Fruit fly (Drosophila melanogaster) whole organism, embryonic: ENCODE results near the gene Rdh.

Experiments
- Atf6 ChIP-seq: fragments of 200-800 bp; sonication (Bioruptor generic); IDR thresholded peaks from 2 replicates; pipeline ENCODE4 v1.3.6; 2022; ENCODE audit warnings: missing biosample characterization, missing genetic modification characterization
- CG10321 ChIP-seq: fragments of 200-800 bp; sonication (Bioruptor generic); IDR thresholded peaks from 2 replicates; pipeline ENCODE4 v1.3.6; 2022; ENCODE audit warnings: missing biosample characterization, missing genetic modification characterization
- CG11695 ChIP-seq: fragments of 200-800 bp; sonication (Bioruptor generic); IDR thresholded peaks from 3 replicates; pipeline ENCODE4 v1.3.6; 2022; ENCODE audit warnings: missing biosample characterization, missing genetic modification characterization
- CG11696 ChIP-seq: fragments of 200-800 bp; sonication (Bioruptor generic); IDR thresholded peaks from 2 replicates; pipeline ENCODE4 v1.3.6; 2022; ENCODE audit warnings: missing biosample characterization, missing genetic modification characterization
- CG12769 ChIP-seq: fragments of 200-800 bp; sonication (Bioruptor generic); optimal IDR thresholded peaks from 2 replicates; lab custom pipeline; 2019; ENCODE audit warnings: missing biosample characterization, mild to moderate bottlenecking, missing genetic modification characterization, moderate library complexity
- CG14050 ChIP-seq: fragments of 200-800 bp; sonication (Bioruptor generic); IDR thresholded peaks from 3 replicates; pipeline ENCODE4 v1.3.6; 2022; ENCODE audit warnings: missing biosample characterization, missing genetic modification characterization
- CG14710 ChIP-seq: fragments of 200-800 bp; sonication (Bioruptor generic); optimal IDR thresholded peaks from 3 replicates; lab custom pipeline; 2019; ENCODE audit warnings: missing biosample characterization, mild to moderate bottlenecking, missing genetic modification characterization, moderate library complexity
- CG16779 ChIP-seq: fragments of 200-800 bp; sonication (Bioruptor generic); IDR thresholded peaks from 2 replicates; pipeline ENCODE4 v1.3.6; 2022; ENCODE audit warnings: missing biosample characterization, missing genetic modification characterization
- CG16815 ChIP-seq: fragments of 200-800 bp; sonication (Bioruptor generic); optimal IDR thresholded peaks from 3 replicates; lab custom pipeline; 2017; ENCODE audit warnings: missing biosample characterization, mild to moderate bottlenecking, missing genetic modification characterization
- CG18764 ChIP-seq: fragments of 200-800 bp; sonication (Bioruptor generic); optimal IDR thresholded peaks from 3 replicates; lab custom pipeline; 2016; ENCODE audit warnings: missing biosample characterization, missing genetic modification characterization
- CG3163 ChIP-seq: fragments of 200-800 bp; sonication (Bioruptor generic); optimal IDR thresholded peaks from 3 replicates; lab custom pipeline; 2016; ENCODE audit warnings: missing biosample characterization, missing genetic modification characterization
- CG3838 ChIP-seq: fragments of 200-800 bp; sonication (Bioruptor generic); optimal IDR thresholded peaks from 3 replicates; lab custom pipeline; 2016; ENCODE audit warnings: missing biosample characterization, missing genetic modification characterization
- CG6683 ChIP-seq: fragments of 200-800 bp; sonication (Bioruptor generic); optimal IDR thresholded peaks from 2 replicates; lab custom pipeline; 2017; ENCODE audit warnings: missing biosample characterization, mild to moderate bottlenecking, missing genetic modification characterization, missing genetic modification reagents
- CG6765 ChIP-seq: fragments of 200-800 bp; sonication (Bioruptor generic); optimal IDR thresholded peaks from 3 replicates; lab custom pipeline; 2017; ENCODE audit warnings: missing biosample characterization, mild to moderate bottlenecking, missing genetic modification characterization
- CG7839 ChIP-seq: fragments of 200-800 bp; sonication (Bioruptor generic); optimal IDR thresholded peaks from 3 replicates; lab custom pipeline; 2018; ENCODE audit warnings: missing biosample characterization, mild to moderate bottlenecking, missing genetic modification characterization, moderate library complexity
- CG8290 ChIP-seq, 3 experiments: fragments of 200-800 bp; sonication (Bioruptor generic); optimal IDR thresholded peaks; 2 replicates each; lab custom pipeline; 2016 to 2019; ENCODE audit warnings: missing biosample characterization in 3 of 3, missing genetic modification characterization in 3 of 3, mild to moderate bottlenecking in 2 of 3, moderate library complexity in 1 of 3
- Camta ChIP-seq: fragments of 200-800 bp; sonication (Bioruptor generic); optimal IDR thresholded peaks from 2 replicates; lab custom pipeline; 2016; ENCODE audit warnings: missing biosample characterization, missing genetic modification characterization
- Dad ChIP-seq: fragments of 200-800 bp; sonication (Bioruptor generic); optimal IDR thresholded peaks from 3 replicates; lab custom pipeline; 2016; ENCODE audit warnings: missing biosample characterization, missing genetic modification characterization
- Ptx1 ChIP-seq: fragments of 200-800 bp; sonication (Bioruptor generic); IDR thresholded peaks from 2 replicates; pipeline ENCODE4 v1.3.6; 2022; ENCODE audit warnings: missing biosample characterization, missing genetic modification characterization
- Side ChIP-seq: fragments of 200-800 bp; sonication (Bioruptor generic); optimal IDR thresholded peaks from 2 replicates; lab custom pipeline; 2016; ENCODE audit warnings: missing biosample characterization, missing genetic modification characterization
- Sin3A ChIP-seq: fragments of >200 bp; optimal IDR thresholded peaks from 2 replicates; lab custom pipeline; 2018
- ab ChIP-seq: fragments of 200-800 bp; sonication (Bioruptor generic); optimal IDR thresholded peaks from 2 replicates; lab custom pipeline; 2016; ENCODE audit warnings: missing biosample characterization, missing genetic modification characterization
- ac ChIP-seq: fragments of 200-800 bp; sonication (Bioruptor generic); optimal IDR thresholded peaks from 3 replicates; lab custom pipeline; 2017; ENCODE audit warnings: missing biosample characterization, mild to moderate bottlenecking, missing genetic modification characterization
- aop ChIP-seq: fragments of 200-800 bp; sonication (Bioruptor generic); IDR thresholded peaks from 2 replicates; pipeline ENCODE4 v1.3.6; 2022; ENCODE audit warnings: missing biosample characterization, missing genetic modification characterization
- bowl ChIP-seq: fragments of 200-800 bp; sonication (Bioruptor generic); IDR thresholded peaks from 2 replicates; pipeline ENCODE4 v1.3.6; 2022; ENCODE audit warnings: missing biosample characterization, missing genetic modification characterization
- cg ChIP-seq: fragments of 200-800 bp; sonication (Bioruptor generic); optimal IDR thresholded peaks from 3 replicates; lab custom pipeline; 2019; ENCODE audit warnings: missing biosample characterization, mild to moderate bottlenecking, missing genetic modification characterization, moderate library complexity
- ci ChIP-seq: fragments of 200-800 bp; sonication (Bioruptor generic); IDR thresholded peaks from 3 replicates; pipeline ENCODE4 v1.3.6; 2022; ENCODE audit warnings: missing biosample characterization, missing genetic modification characterization
- crol ChIP-seq: fragments of 200-800 bp; sonication (Bioruptor generic); IDR thresholded peaks from 2 replicates; pipeline ENCODE4 v1.3.6; 2022; ENCODE audit warnings: missing biosample characterization, missing genetic modification characterization
- crp ChIP-seq, 2 experiments: fragments of 200-800 bp; sonication (Bioruptor generic); optimal IDR thresholded peaks; 2 replicates in 1 of 2; 3 replicates in 1 of 2; lab custom pipeline; 2017; ENCODE audit warnings: missing biosample characterization in 2 of 2, missing genetic modification characterization in 2 of 2, mild to moderate bottlenecking in 1 of 2, moderate library complexity in 1 of 2
- dan ChIP-seq: fragments of 200-800 bp; sonication (Bioruptor generic); IDR thresholded peaks from 2 replicates; pipeline ENCODE4 v1.3.6; 2022; ENCODE audit warnings: missing biosample characterization, missing genetic modification characterization
- dm ChIP-seq: fragments of 200-800 bp; sonication (Bioruptor generic); optimal IDR thresholded peaks from 3 replicates; lab custom pipeline; 2016; ENCODE audit warnings: missing biosample characterization, missing genetic modification characterization
- dysf ChIP-seq: fragments of 200-800 bp; sonication (Bioruptor generic); IDR thresholded peaks from 3 replicates; pipeline ENCODE4 v1.3.6; 2022; ENCODE audit warnings: missing biosample characterization, missing genetic modification characterization
- fd64A ChIP-seq: fragments of 200-800 bp; sonication (Bioruptor generic); optimal IDR thresholded peaks from 3 replicates; lab custom pipeline; 2018; ENCODE audit warnings: missing biosample characterization, mild to moderate bottlenecking, missing genetic modification characterization
- gcm2 ChIP-seq: fragments of 200-800 bp; sonication (Bioruptor generic); optimal IDR thresholded peaks from 2 replicates; lab custom pipeline; 2016; ENCODE audit warnings: missing biosample characterization, missing genetic modification characterization
- gem ChIP-seq: fragments of 200-800 bp; sonication (Bioruptor generic); optimal IDR thresholded peaks from 2 replicates; lab custom pipeline; 2019; ENCODE audit warnings: missing biosample characterization, mild to moderate bottlenecking, missing genetic modification characterization, moderate library complexity
- gro ChIP-seq: fragments of 200-800 bp; sonication (Bioruptor generic); optimal IDR thresholded peaks from 2 replicates; lab custom pipeline; 2016; ENCODE audit warnings: missing biosample characterization, missing genetic modification characterization
- her ChIP-seq: fragments of 200-800 bp; sonication (Bioruptor generic); optimal IDR thresholded peaks from 2 replicates; lab custom pipeline; 2016; ENCODE audit warnings: missing biosample characterization, missing genetic modification characterization
- jigr1 ChIP-seq: fragments of 200-800 bp; sonication (Bioruptor generic); IDR thresholded peaks from 3 replicates; pipeline ENCODE4 v1.3.6; 2022; ENCODE audit warnings: missing biosample characterization, missing genetic modification characterization
- knrl ChIP-seq: fragments of 200-800 bp; sonication (Bioruptor generic); IDR thresholded peaks from 3 replicates; pipeline ENCODE4 v1.3.6; 2022; ENCODE audit warnings: missing biosample characterization, missing genetic modification characterization; ENCODE audit not compliant: partially characterized antibody
- lab ChIP-seq: fragments of 200-800 bp; sonication (Bioruptor generic); optimal IDR thresholded peaks from 3 replicates; lab custom pipeline; 2017; ENCODE audit warnings: missing biosample characterization, missing genetic modification characterization, mild to moderate bottlenecking, moderate library complexity, missing genetic modification reagents
- nerfin-2 ChIP-seq: fragments of 200-800 bp; sonication (Bioruptor generic); IDR thresholded peaks from 2 replicates; pipeline ENCODE4 v1.3.6; 2022; ENCODE audit warnings: missing biosample characterization, missing genetic modification characterization; ENCODE audit not compliant: partially characterized antibody
- onecut ChIP-seq: fragments of 200-800 bp; sonication (Bioruptor generic); IDR thresholded peaks from 2 replicates; pipeline ENCODE4 v1.3.6; 2022; ENCODE audit warnings: missing biosample characterization, missing genetic modification characterization
- pfk ChIP-seq: fragments of 200-800 bp; sonication (Bioruptor generic); optimal IDR thresholded peaks from 2 replicates; lab custom pipeline; 2018; ENCODE audit warnings: missing biosample characterization, mild to moderate bottlenecking, missing genetic modification characterization, moderate library complexity
- prd ChIP-seq, 3 experiments: fragments of >200 bp in 2 of 3; fragments of 200-800 bp in 1 of 3; sonication (Bioruptor generic) in 1 of 3; optimal IDR thresholded peaks in 2 of 3; IDR thresholded peaks in 1 of 3; 2 replicates in 2 of 3; 3 replicates in 1 of 3; pipeline versions ENCODE4 v1.3.6 to Lab custom; 2017 to 2022; ENCODE audit warnings: missing biosample characterization in 1 of 3, missing genetic modification characterization in 1 of 3
- rib ChIP-seq: fragments of 200-800 bp; sonication (Bioruptor generic); IDR thresholded peaks from 2 replicates; pipeline ENCODE4 v1.3.6; 2022; ENCODE audit warnings: missing biosample characterization, missing genetic modification characterization
- row ChIP-seq: fragments of 200-800 bp; sonication (Bioruptor generic); IDR thresholded peaks from 3 replicates; pipeline ENCODE4 v1.3.6; 2022; ENCODE audit warnings: missing biosample characterization, missing genetic modification characterization
- sd ChIP-seq: fragments of 200-800 bp; sonication (Bioruptor generic); optimal IDR thresholded peaks from 3 replicates; lab custom pipeline; 2018; ENCODE audit warnings: missing biosample characterization, mild to moderate bottlenecking, missing genetic modification characterization, moderate library complexity
- sqz ChIP-seq: fragments of 200-800 bp; sonication (Bioruptor generic); optimal IDR thresholded peaks from 3 replicates; lab custom pipeline; 2018; ENCODE audit warnings: missing biosample characterization, mild to moderate bottlenecking, missing genetic modification characterization
- tap ChIP-seq: fragments of 200-800 bp; optimal IDR thresholded peaks from 3 replicates; lab custom pipeline; 2019; ENCODE audit warnings: missing biosample characterization, mild to moderate bottlenecking, missing genetic modification characterization, moderate library complexity
- tgo ChIP-seq: fragments of 200-800 bp; sonication (Bioruptor generic); IDR thresholded peaks from 3 replicates; pipeline ENCODE4 v1.3.6; 2022; ENCODE audit warnings: missing biosample characterization, missing genetic modification characterization
- unpg ChIP-seq: fragments of 200-800 bp; sonication (Bioruptor generic); optimal IDR thresholded peaks from 3 replicates; lab custom pipeline; 2018; ENCODE audit warnings: missing biosample characterization, mild to moderate bottlenecking, missing genetic modification characterization, moderate library complexity
- zen ChIP-seq: fragments of 200-800 bp; sonication (Bioruptor generic); optimal IDR thresholded peaks from 3 replicates; lab custom pipeline; 2018; ENCODE audit warnings: missing biosample characterization, mild to moderate bottlenecking, missing genetic modification characterization, moderate library complexity

Gene Rdh

dm6 chr3L:3797681-3798080 is 27.6 kb upstream of the Rdh start (continued):
- no peak for TF ChIP-seq bowl
- TF ChIP-seq unpg: peak; percentile 1
- TF ChIP-seq dan: no peak
- TF ChIP-seq ci (GFP tag; lab: Robert Waterston, UW): 0 out of 3 replicates have a peak, but pooled peaks have one; percentile 40
- no peak for TF ChIP-seq gcm2 (GFP tag; lab: Kevin White, UChicago)
- TF ChIP-seq CG16815 (GFP tag; lab: Kevin White, UChicago): no peak
- TF ChIP-seq dysf (GFP tag; lab: Robert Waterston, UW): no peak
- no peak for TF ChIP-seq Atf6 (GFP tag; lab: Robert Waterston, UW)
- TF ChIP-seq CG12769: peak; percentile 18
- TF ChIP-seq CG3163 (GFP tag; lab: Kevin White, UChicago): no peak
- TF ChIP-seq CG18764 (GFP tag; lab: Kevin White, UChicago): no peak
- no peak for TF ChIP-seq CG3838 (GFP tag; lab: Kevin White, UChicago)
- no peak for TF ChIP-seq CG6765 (GFP tag; lab: Kevin White, UChicago)
- TF ChIP-seq tap: no peak
- TF ChIP-seq rib (GFP tag; lab: Robert Waterston, UW): no peak
- no peak for TF ChIP-seq Dad (GFP tag; lab: Kevin White, UChicago)
- no peak for TF ChIP-seq CG8290 (GFP tag; optimal IDR thresholded peaks at IDR 0.05; lab: Kevin White, UChicago)
- TF ChIP-seq CG8290 (tag; optimal IDR thresholded peaks at IDR 0.05; lab: Kevin White, UChicago): peak in 1 of 2 experiments; percentile 59
- TF ChIP-seq tgo (GFP tag; lab: Robert Waterston, UW): no peak
- no peak for TF ChIP-seq dm
- no peak for TF ChIP-seq Ptx1 (GFP tag; lab: Robert Waterston, UW)
- TF ChIP-seq gem (tag; lab: Kevin White, UChicago): peak; percentile 22
- TF ChIP-seq CG11695: no peak
- TF ChIP-seq crol (GFP tag; lab: Robert Waterston, UW): no peak
- no peak for TF ChIP-seq ab (GFP tag; lab: Kevin White, UChicago)
- peak; percentile 4 for TF ChIP-seq lab
- no peak for TF ChIP-seq aop
- TF ChIP-seq CG6683 (GFP tag; lab: Kevin White, UChicago): no peak
- no peak for TF ChIP-seq CG10321
- TF ChIP-seq cg: no peak
- no peak for TF ChIP-seq Side (GFP tag; lab: Kevin White, UChicago)
- no peak for TF ChIP-seq knrl
- no peak for TF ChIP-seq Camta
- no peak for TF ChIP-seq her
- no peak for TF ChIP-seq prd (optimal IDR thresholded peaks at IDR 0.05; lab: Kevin White, UChicago)
- no peak for TF ChIP-seq prd (GFP tag; IDR thresholded peaks at IDR 0.05; lab: Robert Waterston, UW)
- no peak for TF ChIP-seq crp (GFP tag; optimal IDR thresholded peaks at IDR 0.05; lab: Kevin White, UChicago)
- no peak for TF ChIP-seq gro (GFP tag; lab: Kevin White, UChicago)
- TF ChIP-seq CG14050: no peak
- no peak for TF ChIP-seq zen (tag; lab: Kevin White, UChicago)
- no peak for TF ChIP-seq sqz (GFP tag; lab: Kevin White, UChicago)
- no peak for TF ChIP-seq CG14710 (tag; lab: Kevin White, UChicago)
- no peak for TF ChIP-seq Sin3A
- TF ChIP-seq row: 0 out of 3 replicates have a peak, but pooled peaks have one; percentile 18
- no peak for TF ChIP-seq jigr1 (GFP tag; lab: Robert Waterston, UW)
- TF ChIP-seq nerfin-2 (GFP tag; lab: Robert Waterston, UW): no peak
- TF ChIP-seq onecut: peak; percentile 18; the same call in 1 of the 2 replicates
- no peak for TF ChIP-seq CG7839
- TF ChIP-seq ac (GFP tag; lab: Kevin White, UChicago): no peak
- no peak for TF ChIP-seq CG16779 (GFP tag; lab: Robert Waterston, UW)
- TF ChIP-seq CG11696 (GFP tag; lab: Robert Waterston, UW): no peak
- no peak for TF ChIP-seq fd64A (GFP tag; lab: Kevin White, UChicago)
- TF ChIP-seq pfk (GFP tag; lab: Kevin White, UChicago): no peak
- no peak for TF ChIP-seq sd (tag; lab: Kevin White, UChicago)
